Worm (Caenorhabditis elegans) whole organism, midembryonic: Measurements from ENCODE around the gene C30G7.2.

Source experiments
- T22C8.4 ChIP-seq: fragments of 200-800 bp; sonication (Bioruptor generic); IDR thresholded peaks from 2 replicates; pipeline ENCODE4 v1.3.6; 2022; ENCODE audit warnings: missing genetic modification characterization, missing compliant biosample characterization
- cog-1 ChIP-seq: sonication (generic microtip); optimal IDR thresholded peaks from 2 replicates; lab custom pipeline; 2016; ENCODE audit warnings: missing genetic modification characterization, missing compliant biosample characterization
- flt-1 ChIP-seq: fragments of 200-800 bp; sonication (Bioruptor generic); IDR thresholded peaks from 2 replicates; pipeline ENCODE4 v1.3.6; 2022; ENCODE audit warnings: missing genetic modification characterization, missing compliant biosample characterization
- klf-2 ChIP-seq: fragments of 200-800 bp; sonication (Bioruptor generic); conservative IDR thresholded peaks from 2 replicates; pipeline ENCODE4 v1.3.6; 2022; ENCODE audit warnings: missing genetic modification reagents, missing genetic modification characterization, missing compliant biosample characterization
- med-1 ChIP-seq: sonication (generic microtip); optimal IDR thresholded peaks from 2 replicates; lab custom pipeline; 2017; ENCODE audit warnings: missing genetic modification characterization, mild to moderate bottlenecking, missing compliant biosample characterization, antibody characterized with exemption, missing genetic modification reagents; ENCODE audit not compliant: insufficient read depth
- ref-1 ChIP-seq: fragments of 200-800 bp; sonication (Bioruptor generic); conservative IDR thresholded peaks from 2 replicates; pipeline ENCODE4 v1.3.6; 2022; ENCODE audit warnings: missing genetic modification reagents, missing genetic modification characterization, missing compliant biosample characterization
- tab-1 ChIP-seq: fragments of 200-800 bp; sonication (Bioruptor generic); IDR thresholded peaks from 2 replicates; pipeline ENCODE4 v1.3.6; 2022; ENCODE audit warnings: missing genetic modification characterization, missing compliant biosample characterization
- ztf-23 ChIP-seq: fragments of 200-800 bp; sonication (Bioruptor generic); IDR thresholded peaks from 2 replicates; pipeline ENCODE4 v1.3.6; 2022; ENCODE audit warnings: missing genetic modification reagents, missing genetic modification characterization, missing compliant biosample characterization
- ztf-29 ChIP-seq: fragments of 200-800 bp; sonication (Bioruptor generic); IDR thresholded peaks from 2 replicates; pipeline ENCODE4 v1.3.6; 2022; ENCODE audit warnings: missing genetic modification reagents, missing genetic modification characterization, missing compliant biosample characterization

Gene C30G7.2

ce11 chrV:14947022-14947421, 10.3 kb downstream of the C30G7.2 start, which contains the start of gene C30G7.4:
Gene C30G7.4 (minus strand): TSS chrV:14947122.
- no peak for TF ChIP-seq flt-1 (GFP tag; lab: Robert Waterston, UW)
- no peak for TF ChIP-seq ztf-23 (GFP tag; lab: Robert Waterston, UW)
- TF ChIP-seq ref-1 (GFP tag; lab: Robert Waterston, UW) = no peak
- no peak for TF ChIP-seq T22C8.4
- TF ChIP-seq klf-2 (GFP tag; lab: Robert Waterston, UW) = no peak
- TF ChIP-seq ztf-29 (GFP tag; lab: Robert Waterston, UW) = no peak
- TF ChIP-seq tab-1 (GFP tag; lab: Robert Waterston, UW) = no peak

DNA sequence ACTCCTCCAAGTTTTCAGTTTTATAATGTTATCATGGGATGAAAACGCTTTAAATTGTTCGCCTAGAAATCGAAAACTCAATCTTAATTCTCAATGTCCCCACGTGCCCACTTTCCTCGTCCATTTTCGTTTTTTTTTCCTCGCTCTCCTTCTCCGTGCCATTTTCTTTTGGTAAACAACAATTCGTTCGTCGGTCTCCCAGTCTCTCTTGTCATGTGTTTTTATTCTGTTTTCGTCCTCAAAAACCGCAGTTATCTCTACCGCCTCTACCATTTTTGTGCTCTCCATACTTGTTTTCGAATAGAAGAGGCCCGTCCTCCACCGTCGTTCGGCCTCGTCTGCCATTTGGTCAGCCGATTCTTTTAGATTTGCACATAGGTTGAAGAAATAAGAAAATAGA, 11.9 kb downstream of the C30G7.2 start:
- no peak for TF ChIP-seq ref-1 (GFP tag; lab: Robert Waterston, UW)
- no peak for TF ChIP-seq klf-2 (GFP tag; lab: Robert Waterston, UW)
- no peak for TF ChIP-seq ztf-23 (GFP tag; lab: Robert Waterston, UW)
- no peak for TF ChIP-seq tab-1 (GFP tag; lab: Robert Waterston, UW)
- no peak for TF ChIP-seq ztf-29 (GFP tag; lab: Robert Waterston, UW)
- TF ChIP-seq flt-1 (GFP tag; lab: Robert Waterston, UW) = no peak
- TF ChIP-seq T22C8.4 = no peak
- TF ChIP-seq cog-1 (tag; lab: Kevin White, UChicago) = no peak
- no peak for TF ChIP-seq med-1 (GFP tag; lab: Kevin White, UChicago)

ce11 chrV:14949477-14949876, 12.8 kb downstream of the C30G7.2 start, which contains the start of gene hil-1:
Gene hil-1 (plus strand): TSS chrV:14949777.
- no peak for TF ChIP-seq ztf-23 (GFP tag; lab: Robert Waterston, UW)
- no peak for TF ChIP-seq cog-1 (tag; lab: Kevin White, UChicago)
- no peak for TF ChIP-seq ref-1 (GFP tag; lab: Robert Waterston, UW)
- no peak for TF ChIP-seq med-1 (GFP tag; lab: Kevin White, UChicago)
- TF ChIP-seq tab-1 (GFP tag; lab: Robert Waterston, UW) = no peak
- no peak for TF ChIP-seq T22C8.4
- no peak for TF ChIP-seq ztf-29 (GFP tag; lab: Robert Waterston, UW)
- no peak for TF ChIP-seq flt-1 (GFP tag; lab: Robert Waterston, UW)
- TF ChIP-seq klf-2 (GFP tag; lab: Robert Waterston, UW) = no peak

DNA sequence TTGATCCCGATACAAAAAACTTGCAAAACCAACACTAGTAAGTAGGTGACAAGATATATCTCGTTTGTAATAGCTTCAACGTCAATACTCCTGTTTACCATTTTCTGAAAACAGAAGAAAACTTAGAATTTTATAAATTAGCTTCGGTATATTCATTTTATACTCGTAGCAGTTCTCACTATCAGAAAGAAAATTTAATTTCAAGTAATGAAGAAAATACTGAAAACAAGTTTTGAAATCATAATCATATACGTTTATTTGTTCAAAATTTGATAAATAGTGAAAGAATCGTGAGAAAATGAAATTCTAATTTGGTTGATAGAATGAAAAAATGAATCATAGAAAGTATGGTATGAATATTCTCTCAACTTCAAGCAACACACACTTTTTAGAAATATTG, 17.9 kb downstream of the C30G7.2 start, which contains the start of gene C30G7.5:
C30G7.5 (minus strand) TSS at position 101 of the 400 bp plus-strand sequence.
- no peak for TF ChIP-seq klf-2 (GFP tag; lab: Robert Waterston, UW)
- TF ChIP-seq tab-1 (GFP tag; lab: Robert Waterston, UW) = no peak
- no peak for TF ChIP-seq ztf-23 (GFP tag; lab: Robert Waterston, UW)
- TF ChIP-seq ztf-29 (GFP tag; lab: Robert Waterston, UW) = no peak
- TF ChIP-seq flt-1 (GFP tag; lab: Robert Waterston, UW) = no peak
- TF ChIP-seq cog-1 (tag; lab: Kevin White, UChicago) = no peak
- no peak for TF ChIP-seq ref-1 (GFP tag; lab: Robert Waterston, UW)

ce11 chrV:14955676-14956075, 19.0 kb downstream of the C30G7.2 start, which contains the start of gene F02D8.9:
Gene F02D8.9 (minus strand): TSS chrV:14955776.
- TF ChIP-seq tab-1 (GFP tag; lab: Robert Waterston, UW) (no peak), ztf-29 (GFP tag; lab: Robert Waterston, UW) (no peak), klf-2 (GFP tag; lab: Robert Waterston, UW) (no peak), ref-1 (GFP tag; lab: Robert Waterston, UW) (no peak), ztf-23 (GFP tag; lab: Robert Waterston, UW) (no peak), flt-1 (GFP tag; lab: Robert Waterston, UW) (no peak), med-1 (GFP tag; lab: Kevin White, UChicago) (no peak), T22C8.4 (no peak), cog-1 (tag; lab: Kevin White, UChicago) (no peak)

- TF ChIP-seq flt-1 (GFP tag; lab: Robert Waterston, UW) (no peak), cog-1 (tag; lab: Kevin White, UChicago) (no peak), tab-1 (GFP tag; lab: Robert Waterston, UW) (no peak), ztf-23 (GFP tag; lab: Robert Waterston, UW) (no peak), T22C8.4 (no peak), ztf-29 (GFP tag; lab: Robert Waterston, UW) (no peak), ref-1 (GFP tag; lab: Robert Waterston, UW) (no peak), klf-2 (GFP tag; lab: Robert Waterston, UW) (no peak), med-1 (GFP tag; lab: Kevin White, UChicago) (no peak)
Observed at ce11 chrV:14971136-14971535, 34.4 kb downstream of the C30G7.2 start, which contains the start of gene nlp-59. Gene nlp-59 (plus strand): TSS chrV:14971436.

ce11 chrV:14978205-14978751, 41.6 kb downstream of the C30G7.2 start, which contains the start of the genes grd-12 and F02D8.1:
Gene grd-12 (plus strand): TSS chrV:14978505.
Gene F02D8.1 (minus strand): TSS chrV:14978701.
- TF ChIP-seq ref-1 (GFP tag; lab: Robert Waterston, UW) (no peak), T22C8.4 (no peak), tab-1 (GFP tag; lab: Robert Waterston, UW) (no peak), med-1 (GFP tag; lab: Kevin White, UChicago) (no peak), flt-1 (GFP tag; lab: Robert Waterston, UW) (no peak), cog-1 (tag; lab: Kevin White, UChicago) (no peak), ztf-29 (GFP tag; lab: Robert Waterston, UW) (no peak), ztf-23 (GFP tag; lab: Robert Waterston, UW) (no peak), klf-2 (GFP tag; lab: Robert Waterston, UW) (no peak)

- TF ChIP-seq cog-1 (tag; lab: Kevin White, UChicago) = no peak
Observed at ce11 chrV:14979937-14980336, 43.2 kb downstream of the C30G7.2 start, which contains the start of gene xbx-1. Gene xbx-1 (plus strand): TSS chrV:14980237.

- TF ChIP-seq ref-1 (GFP tag; lab: Robert Waterston, UW) (no peak), klf-2 (GFP tag; lab: Robert Waterston, UW) (no peak), ztf-23 (GFP tag; lab: Robert Waterston, UW) (no peak), tab-1 (GFP tag; lab: Robert Waterston, UW) (no peak), cog-1 (tag; lab: Kevin White, UChicago) (no peak), T22C8.4 (no peak), ztf-29 (GFP tag; lab: Robert Waterston, UW) (no peak), med-1 (GFP tag; lab: Kevin White, UChicago) (no peak), flt-1 (GFP tag; lab: Robert Waterston, UW) (no peak)
Observed at ce11 chrV:14984593-14984992, 47.9 kb downstream of the C30G7.2 start, which contains the start of gene F02D8.4. Gene F02D8.4 (plus strand): TSS chrV:14984893.
